Fruit fly (Drosophila melanogaster) whole organism, embryonic: ENCODE results near the gene CG5934.

ENCODE experiments used
- B-H1 ChIP-seq: fragments of 200-800 bp; sonication (Bioruptor generic); IDR thresholded peaks from 3 replicates; pipeline ENCODE4 v1.3.6; 2022; ENCODE audit warnings: missing biosample characterization, missing genetic modification characterization
- B-H2 ChIP-seq: fragments of 200-800 bp; sonication (Bioruptor generic); optimal IDR thresholded peaks from 2 replicates; lab custom pipeline; 2018; ENCODE audit warnings: missing biosample characterization, mild to moderate bottlenecking, missing genetic modification characterization
- CG10565 ChIP-seq: fragments of 200-800 bp; sonication (Bioruptor generic); optimal IDR thresholded peaks from 3 replicates; lab custom pipeline; 2016; ENCODE audit warnings: missing biosample characterization, mild to moderate bottlenecking, missing genetic modification characterization
- CG12155 ChIP-seq: fragments of 200-800 bp; sonication (Bioruptor generic); optimal IDR thresholded peaks from 3 replicates; lab custom pipeline; 2016; ENCODE audit warnings: missing biosample characterization, missing genetic modification characterization
- CG12219 ChIP-seq: fragments of 200-800 bp; sonication (Bioruptor generic); optimal IDR thresholded peaks from 3 replicates; lab custom pipeline; 2018; ENCODE audit warnings: missing biosample characterization, mild to moderate bottlenecking, missing genetic modification characterization
- CG12769 ChIP-seq: fragments of 200-800 bp; sonication (Bioruptor generic); optimal IDR thresholded peaks from 2 replicates; lab custom pipeline; 2019; ENCODE audit warnings: missing biosample characterization, mild to moderate bottlenecking, missing genetic modification characterization, moderate library complexity
- CG14441 ChIP-seq: fragments of 200-800 bp; sonication (Bioruptor generic); IDR thresholded peaks from 2 replicates; pipeline ENCODE4 v1.3.6; 2022; ENCODE audit warnings: missing biosample characterization, missing genetic modification characterization
- CG14667 ChIP-seq: fragments of 200-800 bp; sonication (Bioruptor generic); IDR thresholded peaks from 2 replicates; pipeline ENCODE4 v1.3.6; 2022; ENCODE audit warnings: missing biosample characterization, missing genetic modification characterization
- CG14710 ChIP-seq: fragments of 200-800 bp; sonication (Bioruptor generic); optimal IDR thresholded peaks from 3 replicates; lab custom pipeline; 2019; ENCODE audit warnings: missing biosample characterization, mild to moderate bottlenecking, missing genetic modification characterization, moderate library complexity
- CG15011 ChIP-seq: fragments of 200-800 bp; sonication (Bioruptor generic); optimal IDR thresholded peaks from 3 replicates; lab custom pipeline; 2018; ENCODE audit warnings: missing biosample characterization, mild to moderate bottlenecking, missing genetic modification characterization
- CG15269 ChIP-seq: fragments of 200-800 bp; sonication (Bioruptor generic); optimal IDR thresholded peaks from 2 replicates; lab custom pipeline; 2018; ENCODE audit warnings: missing biosample characterization, mild to moderate bottlenecking, missing genetic modification characterization, moderate library complexity
- CG17912 ChIP-seq: fragments of 200-800 bp; sonication (Bioruptor generic); optimal IDR thresholded peaks from 2 replicates; lab custom pipeline; 2018; ENCODE audit warnings: missing biosample characterization, mild to moderate bottlenecking, missing genetic modification characterization
- CG18262 ChIP-seq: fragments of 200-800 bp; optimal IDR thresholded peaks from 3 replicates; lab custom pipeline; 2019; ENCODE audit warnings: missing biosample characterization, mild to moderate bottlenecking, missing genetic modification characterization, moderate library complexity
- CG3065 ChIP-seq: fragments of 200-800 bp; sonication (Bioruptor generic); optimal IDR thresholded peaks from 2 replicates; lab custom pipeline; 2016; ENCODE audit warnings: missing biosample characterization, missing genetic modification characterization
- CG31441 ChIP-seq: fragments of 200-800 bp; sonication (Bioruptor generic); IDR thresholded peaks from 2 replicates; pipeline ENCODE4 v1.3.6; 2022; ENCODE audit warnings: missing biosample characterization, missing genetic modification characterization
- CG32767 ChIP-seq: fragments of 200-800 bp; sonication (Bioruptor generic); IDR thresholded peaks from 2 replicates; pipeline ENCODE4 v1.3.6; 2022; ENCODE audit warnings: missing biosample characterization, missing genetic modification characterization
- CG3726 ChIP-seq: fragments of 200-800 bp; sonication (Bioruptor generic); IDR thresholded peaks from 3 replicates; pipeline ENCODE4, ENCODE4 v1.3.6; 2022; ENCODE audit warnings: missing biosample characterization, missing genetic modification characterization
- CG6683 ChIP-seq: fragments of 200-800 bp; sonication (Bioruptor generic); optimal IDR thresholded peaks from 2 replicates; lab custom pipeline; 2017; ENCODE audit warnings: missing biosample characterization, mild to moderate bottlenecking, missing genetic modification characterization, missing genetic modification reagents
- CG6791 ChIP-seq: fragments of 200-800 bp; sonication (Bioruptor generic); IDR thresholded peaks from 3 replicates; pipeline ENCODE4 v1.3.6; 2022; ENCODE audit warnings: missing biosample characterization, missing genetic modification characterization; ENCODE audit not compliant: partially characterized antibody
- CG7839 ChIP-seq: fragments of 200-800 bp; sonication (Bioruptor generic); optimal IDR thresholded peaks from 3 replicates; lab custom pipeline; 2018; ENCODE audit warnings: missing biosample characterization, mild to moderate bottlenecking, missing genetic modification characterization, moderate library complexity
- CG7928 ChIP-seq: fragments of 200-800 bp; sonication (Bioruptor generic); optimal IDR thresholded peaks from 2 replicates; lab custom pipeline; 2017; ENCODE audit warnings: missing biosample characterization, mild to moderate bottlenecking, missing genetic modification characterization
- CG8281 ChIP-seq: fragments of 200-800 bp; sonication (Bioruptor generic); optimal IDR thresholded peaks from 2 replicates; lab custom pipeline; 2018; ENCODE audit warnings: missing biosample characterization, mild to moderate bottlenecking, missing genetic modification characterization, moderate library complexity
- CG9727 ChIP-seq: fragments of 200-800 bp; sonication (Bioruptor generic); optimal IDR thresholded peaks from 3 replicates; lab custom pipeline; 2017; ENCODE audit warnings: missing biosample characterization, mild to moderate bottlenecking, missing genetic modification characterization
- Dad ChIP-seq: fragments of 200-800 bp; sonication (Bioruptor generic); optimal IDR thresholded peaks from 3 replicates; lab custom pipeline; 2016; ENCODE audit warnings: missing biosample characterization, missing genetic modification characterization
- Deaf1 ChIP-seq: fragments of 200-800 bp; optimal IDR thresholded peaks from 3 replicates; lab custom pipeline; 2019; ENCODE audit warnings: missing biosample characterization, mild to moderate bottlenecking, missing genetic modification characterization, moderate library complexity
- Hmr ChIP-seq: fragments of 200-800 bp; sonication (Bioruptor generic); optimal IDR thresholded peaks from 3 replicates; lab custom pipeline; 2017; ENCODE audit warnings: mild to moderate bottlenecking, missing biosample characterization, missing genetic modification reagents, missing genetic modification characterization
- MBD-R2 ChIP-seq: fragments of 200-800 bp; sonication (Bioruptor generic); IDR thresholded peaks from 2 replicates; pipeline ENCODE4 v1.3.6; 2022; ENCODE audit warnings: missing biosample characterization, missing genetic modification characterization
- Mad ChIP-seq: fragments of 200-800 bp; sonication (Bioruptor generic); optimal IDR thresholded peaks from 2 replicates; lab custom pipeline; 2016; ENCODE audit warnings: missing biosample characterization, missing genetic modification characterization
- Mes4 ChIP-seq: fragments of 200-800 bp; sonication (Bioruptor generic); optimal IDR thresholded peaks from 2 replicates; lab custom pipeline; 2016; ENCODE audit warnings: missing biosample characterization, missing genetic modification characterization
- Optix ChIP-seq: fragments of 200-800 bp; sonication (Bioruptor generic); IDR thresholded peaks from 3 replicates; pipeline ENCODE4 v1.3.6; 2022; ENCODE audit warnings: missing biosample characterization, missing genetic modification characterization
- Sry-δ ChIP-seq: fragments of 200-800 bp; sonication (Bioruptor generic); optimal IDR thresholded peaks from 2 replicates; lab custom pipeline; 2016; ENCODE audit warnings: missing biosample characterization, missing genetic modification characterization
- ap ChIP-seq: fragments of 200-800 bp; sonication (Bioruptor generic); IDR thresholded peaks from 2 replicates; pipeline ENCODE4 v1.3.6; 2022; ENCODE audit warnings: missing biosample characterization, missing genetic modification characterization
- ato ChIP-seq: fragments of 200-800 bp; sonication (Bioruptor generic); IDR thresholded peaks from 2 replicates; pipeline ENCODE4 v1.3.6; 2022; ENCODE audit warnings: missing biosample characterization, missing genetic modification characterization; ENCODE audit not compliant: partially characterized antibody
- bowl ChIP-seq: fragments of 200-800 bp; sonication (Bioruptor generic); IDR thresholded peaks from 2 replicates; pipeline ENCODE4 v1.3.6; 2022; ENCODE audit warnings: missing biosample characterization, missing genetic modification characterization
- caup ChIP-seq: fragments of 200-800 bp; sonication (Bioruptor generic); optimal IDR thresholded peaks from 3 replicates; lab custom pipeline; 2017; ENCODE audit warnings: missing biosample characterization, mild to moderate bottlenecking, missing genetic modification characterization, moderate library complexity; ENCODE audit not compliant: severe bottlenecking
- crol ChIP-seq: fragments of 200-800 bp; sonication (Bioruptor generic); IDR thresholded peaks from 2 replicates; pipeline ENCODE4 v1.3.6; 2022; ENCODE audit warnings: missing biosample characterization, missing genetic modification characterization
- disco-r ChIP-seq: fragments of 200-800 bp; sonication (Bioruptor generic); optimal IDR thresholded peaks from 2 replicates; lab custom pipeline; 2016; ENCODE audit warnings: missing biosample characterization, missing genetic modification characterization
- emc ChIP-seq: fragments of 200-800 bp; sonication (Bioruptor generic); optimal IDR thresholded peaks from 2 replicates; lab custom pipeline; 2016; ENCODE audit warnings: missing biosample characterization, missing genetic modification characterization
- gsb ChIP-seq: fragments of 200-800 bp; sonication (Bioruptor generic); IDR thresholded peaks from 2 replicates; pipeline ENCODE4 v1.3.6; 2022; ENCODE audit warnings: missing biosample characterization, missing genetic modification characterization
- gt ChIP-seq: fragments of 200-800 bp; sonication (Bioruptor generic); IDR thresholded peaks from 2 replicates; pipeline ENCODE4 v1.3.6; 2022; ENCODE audit warnings: missing biosample characterization, missing genetic modification characterization
- insv ChIP-seq, 2 experiments: fragments of 200-800 bp; sonication (Bioruptor generic); optimal IDR thresholded peaks; 3 replicates each; lab custom pipeline; 2016 to 2018; ENCODE audit warnings: missing biosample characterization in 2 of 2, missing genetic modification characterization in 2 of 2
- lmd ChIP-seq: fragments of 200-800 bp; sonication (Bioruptor generic); IDR thresholded peaks from 2 replicates; pipeline ENCODE4 v1.3.6; 2022; ENCODE audit warnings: missing biosample characterization, missing genetic modification characterization
- luna ChIP-seq: fragments of 200-800 bp; sonication (Bioruptor generic); optimal IDR thresholded peaks from 2 replicates; lab custom pipeline; 2016; ENCODE audit warnings: missing biosample characterization, missing genetic modification characterization
- maf-S ChIP-seq: fragments of 200-800 bp; sonication (Bioruptor generic); optimal IDR thresholded peaks from 2 replicates; lab custom pipeline; 2016; ENCODE audit warnings: missing biosample characterization, missing genetic modification characterization
- mam ChIP-seq: fragments of 200-800 bp; sonication (Bioruptor generic); optimal IDR thresholded peaks from 3 replicates; lab custom pipeline; 2016; ENCODE audit warnings: missing biosample characterization, missing genetic modification characterization
- odd ChIP-seq: fragments of 200-800 bp; sonication (Bioruptor generic); optimal IDR thresholded peaks from 2 replicates; lab custom pipeline; 2017; ENCODE audit warnings: missing biosample characterization, mild to moderate bottlenecking, missing genetic modification characterization
- pan ChIP-seq, 4 experiments: fragments of >200 bp in 3 of 4; fragments of 200-800 bp in 1 of 4; sonication (Bioruptor generic) in 1 of 4; optimal IDR thresholded peaks in 3 of 4; IDR thresholded peaks in 1 of 4; 2 replicates each; pipeline versions ENCODE4 v1.3.6 to Lab custom; 2017 to 2022; ENCODE audit warnings: missing biosample characterization in 2 of 4, missing genetic modification characterization in 2 of 4, mixed read lengths in 1 of 4
- sr ChIP-seq: fragments of 200-800 bp; sonication (Bioruptor generic); IDR thresholded peaks from 3 replicates; pipeline ENCODE4 v1.3.6; 2022; ENCODE audit warnings: missing biosample characterization, missing genetic modification characterization
- tio ChIP-seq: fragments of 200-800 bp; sonication (Bioruptor generic); optimal IDR thresholded peaks from 2 replicates; lab custom pipeline; 2017; ENCODE audit warnings: missing biosample characterization, missing genetic modification characterization, inconsistent platforms
- tx ChIP-seq: fragments of 200-800 bp; sonication (Bioruptor generic); optimal IDR thresholded peaks from 2 replicates; lab custom pipeline; 2016; ENCODE audit warnings: missing biosample characterization, missing genetic modification characterization
- zf30C ChIP-seq: fragments of 200-800 bp; sonication (Bioruptor generic); optimal IDR thresholded peaks from 3 replicates; lab custom pipeline; 2018; ENCODE audit warnings: missing biosample characterization, mild to moderate bottlenecking, missing genetic modification characterization

Gene CG5934

dm6 chr3R:27246264-27246663 is 27.2 kb upstream of the CG5934 start:
- TF ChIP-seq B-H2 (peak; percentile 46), ato (GFP tag; lab: Robert Waterston, UW) (no peak), bowl (GFP tag; lab: Robert Waterston, UW) (0 out of 2 replicates have a peak, but pooled peaks have one; percentile 6), CG12155 (GFP tag; lab: Kevin White, UChicago) (peak; percentile 46), maf-S (GFP tag; lab: Kevin White, UChicago) (no peak), Deaf1 (tag; lab: Kevin White, UChicago) (peak; percentile 75), CG17912 (GFP tag; lab: Kevin White, UChicago) (no peak), CG6683 (GFP tag; lab: Kevin White, UChicago) (peak; percentile 7), tio (GFP tag; lab: Kevin White, UChicago) (no peak), CG9727 (GFP tag; lab: Kevin White, UChicago) (peak; percentile 87), CG12769 (tag; lab: Kevin White, UChicago) (peak; percentile 52), CG8281 (tag; lab: Kevin White, UChicago) (peak; percentile 57), gsb (no peak), CG3726 (GFP tag; lab: Robert Waterston, UW) (no peak), CG32767 (GFP tag; lab: Robert Waterston, UW) (peak; percentile 57; the same call in 1 of the 2 replicates), Dad (GFP tag; lab: Kevin White, UChicago) (no peak), emc (no peak), CG7928 (GFP tag; lab: Kevin White, UChicago) (no peak), CG15269 (peak; percentile 91), Sry-δ (GFP tag; lab: Kevin White, UChicago) (no peak), CG18262 (peak; percentile 95), zf30C (GFP tag; lab: Kevin White, UChicago) (no peak), CG12219 (peak; percentile 61), Mad (GFP tag; lab: Kevin White, UChicago) (no peak), crol (GFP tag; lab: Robert Waterston, UW) (no peak), CG31441 (GFP tag; lab: Robert Waterston, UW) (peak; percentile 96), CG6791 (GFP tag; lab: Robert Waterston, UW) (no peak), CG14441 (GFP tag; lab: Robert Waterston, UW) (no peak), Hmr (GFP tag; lab: Kevin White, UChicago) (peak; percentile 71), sr (GFP tag; lab: Robert Waterston, UW) (no peak), pan (optimal IDR thresholded peaks at IDR 0.05; lab: Kevin White, UChicago) (no peak), pan (GFP tag; optimal IDR thresholded peaks at IDR 0.05 in 1 of 2, IDR thresholded peaks at IDR 0.05 in 1 of 2) (peak in 1 of 2 experiments; percentile 81), gt (GFP tag; lab: Robert Waterston, UW) (no peak), insv (GFP tag; optimal IDR thresholded peaks at IDR 0.05; lab: Kevin White, UChicago) (no peak), Optix (GFP tag; lab: Robert Waterston, UW) (no peak), CG14667 (GFP tag; lab: Robert Waterston, UW) (peak; percentile 24; the same call in 1 of the 2 replicates), CG14710 (tag; lab: Kevin White, UChicago) (peak; percentile 92), odd (peak; percentile 76), CG3065 (GFP tag; lab: Kevin White, UChicago) (peak; percentile 12), lmd (GFP tag; lab: Robert Waterston, UW) (peak; percentile 69), CG7839 (tag; lab: Kevin White, UChicago) (peak; percentile 92), caup (GFP tag; lab: Kevin White, UChicago) (peak; percentile 71), disco-r (no peak), MBD-R2 (GFP tag; lab: Robert Waterston, UW) (no peak; the same call in 1 of the 2 replicates), luna (GFP tag; lab: Kevin White, UChicago) (no peak), tx (no peak), mam (GFP tag; lab: Kevin White, UChicago) (no peak), CG15011 (GFP tag; lab: Kevin White, UChicago) (peak; percentile 71), Mes4 (GFP tag; lab: Kevin White, UChicago) (no peak), B-H1 (GFP tag; lab: Robert Waterston, UW) (no peak), ap (GFP tag; lab: Robert Waterston, UW) (0 out of 2 replicates have a peak, but pooled peaks have one; percentile 49), CG10565 (GFP tag; lab: Kevin White, UChicago) (no peak)
